Fruit fly (Drosophila melanogaster) whole organism, embryonic: ENCODE data around the gene Porin2.
A peak's percentile ranks its signal among the peaks of the same experiment; 100 is the strongest.

ENCODE experiments used
- Abd-B ChIP-seq: fragments of 200-800 bp; sonication (Bioruptor generic); optimal IDR thresholded peaks from 2 replicates; lab custom pipeline; 2018; ENCODE audit warnings: missing biosample characterization, mild to moderate bottlenecking, missing genetic modification characterization, moderate library complexity
- CG10147 ChIP-seq: fragments of 200-800 bp; sonication (Bioruptor generic); optimal IDR thresholded peaks from 2 replicates; lab custom pipeline; 2019; ENCODE audit warnings: missing biosample characterization, mild to moderate bottlenecking, missing genetic modification characterization, moderate library complexity
- CG1024 ChIP-seq: fragments of 200-800 bp; sonication (Bioruptor generic); IDR thresholded peaks from 2 replicates; pipeline ENCODE4 v1.3.6; 2022; ENCODE audit warnings: missing biosample characterization, missing genetic modification characterization
- CG10431 ChIP-seq: fragments of 200-800 bp; sonication (Bioruptor generic); optimal IDR thresholded peaks from 3 replicates; lab custom pipeline; 2018; ENCODE audit warnings: missing biosample characterization, mild to moderate bottlenecking, missing genetic modification characterization
- CG11085 ChIP-seq: fragments of 200-800 bp; sonication (Bioruptor generic); IDR thresholded peaks from 2 replicates; pipeline ENCODE4 v1.3.6; 2022; ENCODE audit warnings: missing biosample characterization, missing genetic modification characterization
- CG14441 ChIP-seq: fragments of 200-800 bp; sonication (Bioruptor generic); IDR thresholded peaks from 2 replicates; pipeline ENCODE4 v1.3.6; 2022; ENCODE audit warnings: missing biosample characterization, missing genetic modification characterization
- CG15601 ChIP-seq: fragments of 200-800 bp; sonication (Bioruptor generic); optimal IDR thresholded peaks from 3 replicates; lab custom pipeline; 2019; ENCODE audit warnings: missing biosample characterization, mild to moderate bottlenecking, missing genetic modification characterization, moderate library complexity
- CG16863 ChIP-seq: fragments of 200-800 bp; sonication (Bioruptor generic); optimal IDR thresholded peaks from 3 replicates; lab custom pipeline; 2016; ENCODE audit warnings: missing biosample characterization, missing genetic modification characterization
- CG18764 ChIP-seq: fragments of 200-800 bp; sonication (Bioruptor generic); optimal IDR thresholded peaks from 3 replicates; lab custom pipeline; 2016; ENCODE audit warnings: missing biosample characterization, missing genetic modification characterization
- CG2875 ChIP-seq: fragments of 200-800 bp; sonication (Bioruptor generic); optimal IDR thresholded peaks from 2 replicates; lab custom pipeline; 2017; ENCODE audit warnings: missing biosample characterization, mild to moderate bottlenecking, missing genetic modification characterization, missing genetic modification reagents
- CG4404 ChIP-seq: fragments of 200-800 bp; sonication (Bioruptor generic); IDR thresholded peaks from 2 replicates; pipeline ENCODE4 v1.3.6; 2022; ENCODE audit warnings: missing biosample characterization, missing genetic modification characterization
- CG5953 ChIP-seq: fragments of 200-800 bp; sonication (Bioruptor generic); IDR thresholded peaks from 2 replicates; pipeline ENCODE4 v1.3.6; 2022; ENCODE audit warnings: missing biosample characterization, missing genetic modification characterization
- CG6175 ChIP-seq: fragments of 200-800 bp; sonication (Bioruptor generic); IDR thresholded peaks from 3 replicates; pipeline ENCODE4 v1.3.6; 2022; ENCODE audit warnings: missing biosample characterization, missing genetic modification characterization
- CG6765 ChIP-seq: fragments of 200-800 bp; sonication (Bioruptor generic); optimal IDR thresholded peaks from 3 replicates; lab custom pipeline; 2017; ENCODE audit warnings: missing biosample characterization, mild to moderate bottlenecking, missing genetic modification characterization
- CG7928 ChIP-seq: fragments of 200-800 bp; sonication (Bioruptor generic); optimal IDR thresholded peaks from 2 replicates; lab custom pipeline; 2017; ENCODE audit warnings: missing biosample characterization, mild to moderate bottlenecking, missing genetic modification characterization
- CG7963 ChIP-seq: fragments of 200-800 bp; sonication (Bioruptor generic); IDR thresholded peaks from 3 replicates; pipeline ENCODE4 v1.3.6; 2022; ENCODE audit warnings: missing biosample characterization, missing genetic modification characterization; ENCODE audit not compliant: partially characterized antibody
- CG7987 ChIP-seq: fragments of 200-800 bp; sonication (Bioruptor generic); optimal IDR thresholded peaks from 2 replicates; lab custom pipeline; 2018; ENCODE audit warnings: missing biosample characterization, mild to moderate bottlenecking, missing genetic modification characterization, moderate library complexity
- CG9817 ChIP-seq: fragments of 200-800 bp; sonication (Bioruptor generic); optimal IDR thresholded peaks from 2 replicates; lab custom pipeline; 2018; ENCODE audit warnings: missing biosample characterization, mild to moderate bottlenecking, missing genetic modification characterization, moderate library complexity
- D ChIP-seq, 2 experiments: fragments of 200-800 bp in 1 of 2; fragments of >200 bp in 1 of 2; sonication (Bioruptor generic) in 1 of 2; optimal IDR thresholded peaks; 2 replicates in 1 of 2; 3 replicates in 1 of 2; lab custom pipeline; 2017; ENCODE audit warnings: mild to moderate bottlenecking in 1 of 2, missing biosample characterization in 1 of 2, missing genetic modification characterization in 1 of 2, missing genetic modification reagents in 1 of 2
- Dbx ChIP-seq: fragments of 200-800 bp; sonication (Bioruptor generic); IDR thresholded peaks from 3 replicates; pipeline ENCODE4 v1.3.6; 2022; ENCODE audit warnings: missing biosample characterization, missing genetic modification characterization
- Dip3 ChIP-seq: fragments of 200-800 bp; sonication (Bioruptor generic); optimal IDR thresholded peaks from 3 replicates; lab custom pipeline; 2016; ENCODE audit warnings: missing biosample characterization, missing genetic modification characterization
- Drgx ChIP-seq: fragments of 200-800 bp; sonication (Bioruptor generic); IDR thresholded peaks from 2 replicates; pipeline ENCODE4 v1.3.6; 2022; ENCODE audit warnings: missing biosample characterization, missing genetic modification characterization
- HLHmδ ChIP-seq: fragments of 200-800 bp; sonication (Bioruptor generic); optimal IDR thresholded peaks from 2 replicates; lab custom pipeline; 2018; ENCODE audit warnings: missing biosample characterization, mild to moderate bottlenecking, missing genetic modification characterization, moderate library complexity
- Mrtf ChIP-seq: fragments of 200-800 bp; sonication (Bioruptor generic); IDR thresholded peaks from 3 replicates; pipeline ENCODE4 v1.3.6; 2022; ENCODE audit warnings: missing biosample characterization, missing genetic modification characterization
- Six4 ChIP-seq: fragments of 200-800 bp; sonication (Bioruptor generic); optimal IDR thresholded peaks from 2 replicates; lab custom pipeline; 2016; ENCODE audit warnings: missing biosample characterization, missing genetic modification characterization
- Xbp1 ChIP-seq: fragments of 200-800 bp; sonication (Bioruptor generic); optimal IDR thresholded peaks from 3 replicates; lab custom pipeline; 2016; ENCODE audit warnings: missing biosample characterization, mild to moderate bottlenecking, missing genetic modification characterization
- YL-1 ChIP-seq: fragments of 200-800 bp; sonication (Bioruptor generic); optimal IDR thresholded peaks from 3 replicates; lab custom pipeline; 2017; ENCODE audit warnings: missing biosample characterization, mild to moderate bottlenecking, missing genetic modification characterization
- aop ChIP-seq: fragments of 200-800 bp; sonication (Bioruptor generic); IDR thresholded peaks from 2 replicates; pipeline ENCODE4 v1.3.6; 2022; ENCODE audit warnings: missing biosample characterization, missing genetic modification characterization
- bbx ChIP-seq: fragments of 200-800 bp; sonication (Bioruptor generic); IDR thresholded peaks from 2 replicates; pipeline ENCODE4 v1.3.6; 2022; ENCODE audit warnings: missing biosample characterization, missing genetic modification characterization; ENCODE audit not compliant: partially characterized antibody
- bcd ChIP-seq: fragments of 200-800 bp; sonication (Bioruptor generic); optimal IDR thresholded peaks from 2 replicates; lab custom pipeline; 2017; ENCODE audit warnings: missing biosample characterization, mild to moderate bottlenecking, missing genetic modification characterization
- btn ChIP-seq: fragments of 200-800 bp; sonication (Bioruptor generic); optimal IDR thresholded peaks from 2 replicates; lab custom pipeline; 2016; ENCODE audit warnings: missing biosample characterization, missing genetic modification characterization
- cad ChIP-seq: fragments of >200 bp; optimal IDR thresholded peaks from 2 replicates; lab custom pipeline; 2017; ENCODE audit warnings: missing biosample characterization, missing genetic modification characterization
- dimm ChIP-seq: fragments of 200-800 bp; sonication (Bioruptor generic); IDR thresholded peaks from 2 replicates; pipeline ENCODE4 v1.3.6; 2022; ENCODE audit warnings: missing biosample characterization, missing genetic modification characterization
- eve ChIP-seq, 2 experiments: fragments of >200 bp; optimal IDR thresholded peaks; 2 replicates each; lab custom pipeline; 2017; ENCODE audit warnings: missing biosample characterization in 2 of 2, missing genetic modification characterization in 2 of 2
- fd3F ChIP-seq: fragments of 200-800 bp; sonication (Bioruptor generic); optimal IDR thresholded peaks from 2 replicates; lab custom pipeline; 2018; ENCODE audit warnings: missing biosample characterization, mild to moderate bottlenecking, missing genetic modification characterization, moderate library complexity
- fd96Cb ChIP-seq: fragments of 200-800 bp; sonication (Bioruptor generic); optimal IDR thresholded peaks from 2 replicates; lab custom pipeline; 2018; ENCODE audit warnings: missing biosample characterization, mild to moderate bottlenecking, missing genetic modification characterization, moderate library complexity
- gce ChIP-seq: fragments of 200-800 bp; sonication (Bioruptor generic); IDR thresholded peaks from 3 replicates; pipeline ENCODE4 v1.3.6; 2022; ENCODE audit warnings: missing biosample characterization, missing genetic modification characterization
- gcm2 ChIP-seq: fragments of 200-800 bp; sonication (Bioruptor generic); optimal IDR thresholded peaks from 2 replicates; lab custom pipeline; 2016; ENCODE audit warnings: missing biosample characterization, missing genetic modification characterization
- hb ChIP-seq: fragments of 200-800 bp; sonication (Bioruptor generic); IDR thresholded peaks from 3 replicates; pipeline ENCODE4 v1.3.6; 2022; ENCODE audit warnings: missing biosample characterization, missing genetic modification characterization; ENCODE audit not compliant: partially characterized antibody
- jumu ChIP-seq: fragments of 200-800 bp; sonication (Bioruptor generic); optimal IDR thresholded peaks from 3 replicates; lab custom pipeline; 2016; ENCODE audit warnings: missing biosample characterization, missing genetic modification characterization
- kah ChIP-seq: fragments of 200-800 bp; sonication (Bioruptor generic); optimal IDR thresholded peaks from 2 replicates; lab custom pipeline; 2018; ENCODE audit warnings: missing biosample characterization, mild to moderate bottlenecking, missing genetic modification characterization
- knrl ChIP-seq: fragments of 200-800 bp; sonication (Bioruptor generic); IDR thresholded peaks from 3 replicates; pipeline ENCODE4 v1.3.6; 2022; ENCODE audit warnings: missing biosample characterization, missing genetic modification characterization; ENCODE audit not compliant: partially characterized antibody
- repo ChIP-seq: fragments of 200-800 bp; sonication (Bioruptor generic); optimal IDR thresholded peaks from 2 replicates; lab custom pipeline; 2016; ENCODE audit warnings: missing biosample characterization, missing genetic modification characterization
- sens ChIP-seq: fragments of 200-800 bp; sonication (Bioruptor generic); peaks from one replicate; lab custom pipeline; 2016; ENCODE audit warnings: missing biosample characterization, missing genetic modification characterization
- slou ChIP-seq: fragments of 200-800 bp; sonication (Bioruptor generic); optimal IDR thresholded peaks from 3 replicates; lab custom pipeline; 2016; ENCODE audit warnings: missing biosample characterization, missing genetic modification characterization
- trh ChIP-seq: fragments of 200-800 bp; sonication (Bioruptor generic); optimal IDR thresholded peaks from 2 replicates; lab custom pipeline; 2016; ENCODE audit warnings: missing biosample characterization, missing genetic modification characterization

The Porin2 gene

dm6 chr2L:10858064-10859047 is 11.5 kb upstream of the Porin2 start, which contains the start of the genes aurB and Stam (continued):
- TF ChIP-seq CG7987 (GFP tag; lab: Kevin White, UChicago) (no peak), CG16863 (GFP tag; lab: Kevin White, UChicago) (no peak), knrl (no peak), aop (no peak), CG1024 (GFP tag; lab: Robert Waterston, UW) (no peak), fd96Cb (peak; percentile 31), CG10431 (GFP tag; lab: Kevin White, UChicago) (no peak), D (optimal IDR thresholded peaks at IDR 0.05; lab: Kevin White, UChicago) (peak; percentile 69), D (GFP tag; optimal IDR thresholded peaks at IDR 0.05; lab: Kevin White, UChicago) (peak; percentile 28), Dbx (no peak), CG7963 (no peak), CG11085 (no peak), CG10147 (GFP tag; lab: Kevin White, UChicago) (no peak), CG4404 (GFP tag; lab: Robert Waterston, UW) (no peak), CG14441 (GFP tag; lab: Robert Waterston, UW) (0 out of 2 replicates have a peak, but pooled peaks have one; percentile 36), fd3F (peak; percentile 40), btn (GFP tag; lab: Kevin White, UChicago) (no peak), CG7928 (GFP tag; lab: Kevin White, UChicago) (no peak), CG6765 (GFP tag; lab: Kevin White, UChicago) (no peak), hb (GFP tag; lab: Robert Waterston, UW) (no peak), HLHmδ (GFP tag; lab: Kevin White, UChicago) (no peak), trh (peak; percentile 13), CG6175 (no peak), CG15601 (peak; percentile 34), dimm (GFP tag; lab: Robert Waterston, UW) (no peak), YL-1 (peak; percentile 9), sens (GFP tag; lab: Kevin White, UChicago) (peak; percentile 17), Abd-B (peak; percentile 52), CG18764 (GFP tag; lab: Kevin White, UChicago) (peak; percentile 16), slou (no peak), Dip3 (GFP tag; lab: Kevin White, UChicago) (no peak), CG5953 (GFP tag; lab: Robert Waterston, UW) (no peak), Six4 (GFP tag; lab: Kevin White, UChicago) (no peak), cad (no peak), Xbp1 (GFP tag; lab: Kevin White, UChicago) (peak; percentile 55), kah (no peak), bbx (GFP tag; lab: Robert Waterston, UW) (no peak), eve (GFP tag; optimal IDR thresholded peaks at IDR 0.05; lab: Kevin White, UChicago) (no peak), CG2875 (peak; percentile 38), Drgx (GFP tag; lab: Robert Waterston, UW) (0 out of 2 replicates have a peak, but pooled peaks have one; percentile 9), CG9817 (tag; lab: Kevin White, UChicago) (peak; percentile 60), jumu (GFP tag; lab: Kevin White, UChicago) (no peak), bcd (GFP tag; lab: Kevin White, UChicago) (peak; percentile 41), Mrtf (GFP tag; lab: Robert Waterston, UW) (no peak), gcm2 (GFP tag; lab: Kevin White, UChicago) (no peak), repo (GFP tag; lab: Kevin White, UChicago) (no peak), gce (GFP tag; lab: Robert Waterston, UW) (no peak)
